Worm (Caenorhabditis elegans): ENCODE data around the gene lev-9.
A peak's percentile ranks its signal among the peaks of the same experiment; 100 is the strongest.

The lev-9 gene

DNA sequence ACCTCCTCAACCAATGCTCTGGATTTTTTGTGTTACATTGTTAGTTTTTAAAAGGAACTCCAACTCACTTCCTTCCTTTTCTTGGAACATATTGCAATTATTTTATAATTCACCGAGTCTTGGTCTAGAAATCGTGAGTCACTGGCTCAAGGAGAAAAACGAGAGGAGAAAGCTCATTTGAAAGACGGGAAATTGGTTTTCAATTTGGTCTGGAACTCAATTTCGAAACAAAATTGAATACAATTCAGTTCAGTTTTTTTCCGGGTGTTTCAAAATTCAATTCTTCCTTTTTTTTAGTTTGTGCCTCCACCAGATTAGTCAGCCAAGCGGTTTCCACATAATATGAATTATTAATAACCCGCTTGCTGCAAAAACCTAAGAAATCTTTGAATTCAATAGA lies 43.7 kb downstream of the lev-9 start:
- TF ChIP-seq ces-1 (GFP tag; optimal IDR thresholded peaks at IDR 0.05) (peak; percentile 47), fkh-8 (tag; optimal IDR thresholded peaks at IDR 0.05) (peak; percentile 25), lin-14 (GFP tag; optimal IDR thresholded peaks at IDR 0.05) (peak; percentile 57), mef-2 (tag; optimal IDR thresholded peaks at IDR 0.05) (no peak), zag-1 (tag; optimal IDR thresholded peaks at IDR 0.05) (peak; percentile 42), fkh-10 (GFP tag; optimal IDR thresholded peaks at IDR 0.05) (peak; percentile 11), lsy-2 (tag; optimal IDR thresholded peaks at IDR 0.05) (peak in 1 of 2 experiments; percentile 0), C16A3.4 (tag; optimal IDR thresholded peaks at IDR 0.05) (no peak), tbx-2 (tag; optimal IDR thresholded peaks at IDR 0.05) (peak; percentile 35), rnt-1 (tag; optimal IDR thresholded peaks at IDR 0.05) (no peak)

DNA sequence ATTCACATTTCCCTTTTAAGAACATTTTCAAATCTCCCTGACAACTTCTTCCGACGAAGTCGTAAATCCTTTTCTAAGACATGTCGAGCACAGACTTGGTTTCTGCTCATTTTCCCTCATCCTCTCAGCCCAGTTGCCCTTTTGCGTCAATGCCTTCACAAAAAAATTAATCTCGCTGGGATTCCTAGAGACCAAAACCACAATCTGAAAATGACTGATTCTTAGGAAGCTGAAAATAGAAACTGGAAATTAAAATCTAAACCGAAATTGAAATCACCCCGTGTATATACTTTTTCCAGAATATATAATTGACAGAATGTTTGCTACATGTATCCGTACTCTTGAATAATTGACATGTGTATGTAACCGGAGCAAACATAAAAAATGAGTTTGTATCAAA lies 44.5 kb downstream of the lev-9 start:
- peak; percentile 25 for TF ChIP-seq nhr-47 (tag; optimal IDR thresholded peaks at IDR 0.05)
- TF ChIP-seq dsc-1 (tag; optimal IDR thresholded peaks at IDR 0.05) = peak; percentile 83
- peak; percentile 61 for TF ChIP-seq fkh-8 (tag; optimal IDR thresholded peaks at IDR 0.05)
- peak; percentile 11 for TF ChIP-seq nhr-71 (tag; optimal IDR thresholded peaks at IDR 0.05)
- TF ChIP-seq nhr-28 (tag; optimal IDR thresholded peaks at IDR 0.05) = no peak
- peak; percentile 5 for TF ChIP-seq lin-14 (GFP tag; optimal IDR thresholded peaks at IDR 0.05)
- TF ChIP-seq hpl-2 (GFP tag; optimal IDR thresholded peaks at IDR 0.05) = no peak

DNA sequence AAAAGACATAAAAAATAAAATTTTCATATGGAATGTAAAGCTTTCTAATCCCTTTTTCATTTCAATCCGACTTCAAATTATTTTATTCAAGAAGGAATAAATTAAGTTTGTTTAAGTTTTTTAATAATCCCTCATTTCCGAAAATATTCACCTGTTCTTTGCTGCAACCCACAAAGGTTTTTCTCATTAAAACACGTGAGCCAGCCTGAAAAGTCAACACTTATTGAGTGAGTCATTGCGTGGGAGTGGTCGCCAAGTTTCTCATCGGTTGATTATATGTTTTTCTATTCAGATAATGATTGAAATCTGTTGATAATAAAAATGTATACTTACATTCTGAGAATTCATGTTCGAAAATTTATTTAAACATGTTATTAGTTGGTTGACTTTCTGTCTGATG lies 46.0 kb downstream of the lev-9 start:
- TF ChIP-seq nhr-71 (tag; optimal IDR thresholded peaks at IDR 0.05) (peak; percentile 52), F16B12.6 (tag; optimal IDR thresholded peaks at IDR 0.05) (no peak), elt-3 (tag; optimal IDR thresholded peaks at IDR 0.05) (no peak), dsc-1 (tag; optimal IDR thresholded peaks at IDR 0.05) (peak; percentile 59), pax-3 (tag; optimal IDR thresholded peaks at IDR 0.05) (no peak), nhr-20 (tag; optimal IDR thresholded peaks at IDR 0.05) (peak; percentile 2), nhr-47 (tag; optimal IDR thresholded peaks at IDR 0.05) (peak; percentile 39), sox-4 (tag; optimal IDR thresholded peaks at IDR 0.05) (peak; percentile 43), fkh-8 (tag; optimal IDR thresholded peaks at IDR 0.05) (peak; percentile 88), lin-14 (GFP tag; optimal IDR thresholded peaks at IDR 0.05) (peak; percentile 11)

DNA sequence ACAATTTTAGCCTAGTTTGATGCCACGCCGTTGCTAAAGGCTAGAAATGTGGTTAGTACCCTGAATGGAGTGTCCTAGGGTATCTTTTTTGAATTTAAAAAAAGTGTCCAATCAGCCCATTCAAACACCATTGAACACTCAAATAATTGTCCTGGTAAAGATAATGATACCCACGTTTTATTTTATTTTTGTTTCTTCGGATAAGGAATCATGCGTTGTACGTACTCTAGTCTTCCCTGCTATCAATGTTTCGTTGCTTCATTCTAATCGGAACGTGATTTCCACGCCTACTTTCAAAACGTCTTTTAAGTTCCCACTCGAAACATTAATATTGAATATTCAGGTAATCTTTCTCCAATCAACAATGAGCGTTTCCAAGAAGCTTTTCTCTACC lies 50.9 kb downstream of the lev-9 start, which contains the start of gene got-2.2:
Gene got-2.2 (plus strand): TSS at position 344 of the 394 bp plus-strand sequence.
- TF ChIP-seq lin-35 (GFP tag; optimal IDR thresholded peaks at IDR 0.05) (peak in 1 of 2 experiments; percentile 34), nhr-71 (tag; optimal IDR thresholded peaks at IDR 0.05) (peak; percentile 24), ztf-11 (tag; optimal IDR thresholded peaks at IDR 0.05) (no peak), nhr-19 (GFP tag; conservative IDR thresholded peaks at IDR 0.05) (peak; percentile 63), nhr-20 (tag; optimal IDR thresholded peaks at IDR 0.05) (peak; percentile 24), mdl-1 (tag; optimal IDR thresholded peaks at IDR 0.05) (peak in 1 of 2 experiments; percentile 33), nhr-84 (tag; optimal IDR thresholded peaks at IDR 0.05) (no peak), lin-13 (GFP tag; optimal IDR thresholded peaks at IDR 0.05) (no peak), elt-3 (tag; optimal IDR thresholded peaks at IDR 0.05) (peak in 1 of 6 experiments; percentile 87), ets-5 (GFP tag; IDR thresholded peaks at IDR 0.05) (no peak), elt-2 (tag; optimal IDR thresholded peaks at IDR 0.05) (peak; percentile 57), dpl-1 (GFP tag; optimal IDR thresholded peaks at IDR 0.05) (no peak), aly-2 (tag; optimal IDR thresholded peaks at IDR 0.05) (no peak), zip-4 (GFP tag; optimal IDR thresholded peaks at IDR 0.05) (no peak), F16B12.6 (tag; optimal IDR thresholded peaks at IDR 0.05) (no peak)

DNA sequence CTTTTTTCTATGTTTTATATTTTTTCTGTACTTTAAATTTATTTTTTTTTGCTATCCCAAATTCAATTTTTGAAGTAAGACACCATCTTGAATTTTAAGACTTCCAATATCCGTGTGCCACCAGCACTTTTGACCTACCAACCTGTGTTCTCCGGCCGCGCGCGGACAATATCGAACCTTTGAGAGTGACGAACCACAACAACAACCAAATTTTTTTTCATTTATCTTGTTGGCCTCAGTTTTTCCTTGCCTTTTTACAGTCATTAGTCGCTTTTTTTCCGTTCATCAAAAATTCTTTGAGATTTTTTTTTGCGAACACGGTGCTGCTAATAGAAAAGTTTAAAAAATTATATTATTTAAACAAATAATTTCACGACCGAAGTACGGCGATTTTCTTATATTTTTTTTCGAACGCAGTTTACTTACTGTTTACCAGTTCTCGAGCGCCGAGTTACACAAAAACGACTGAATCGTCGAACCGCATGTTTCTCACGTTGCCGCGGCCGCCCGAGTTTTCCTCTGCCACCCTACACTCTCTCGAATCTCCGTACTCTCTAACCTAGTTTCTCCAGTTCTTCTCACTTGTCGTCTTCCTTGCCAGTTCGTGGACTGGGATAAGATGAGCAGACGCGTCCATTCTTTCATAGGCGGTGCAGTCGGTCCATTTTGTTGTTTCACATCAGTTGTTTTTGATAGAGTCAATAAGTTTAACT lies 51.4 kb downstream of the lev-9 start:
- TF ChIP-seq lsy-2 (tag; optimal IDR thresholded peaks at IDR 0.05) (peak in 1 of 2 experiments; percentile 11), lin-15B (tag; optimal IDR thresholded peaks at IDR 0.05) (no peak), C34B4.2 (tag; optimal IDR thresholded peaks at IDR 0.05) (no peak), nhr-20 (tag; optimal IDR thresholded peaks at IDR 0.05) (peak; percentile 37), rnt-1 (tag; optimal IDR thresholded peaks at IDR 0.05) (peak; percentile 65), xbp-1 (tag; optimal IDR thresholded peaks at IDR 0.05) (peak; percentile 52), ceh-82 (tag; optimal IDR thresholded peaks at IDR 0.05) (peak in 2 of 3 experiments; percentile 18 to 41), lin-14 (GFP tag; optimal IDR thresholded peaks at IDR 0.05) (peak; percentile 92), pqm-1 (tag; optimal IDR thresholded peaks at IDR 0.05) (no peak), nhr-71 (tag; optimal IDR thresholded peaks at IDR 0.05) (peak; percentile 68), C16A3.4 (tag; optimal IDR thresholded peaks at IDR 0.05) (no peak), nhr-47 (tag; optimal IDR thresholded peaks at IDR 0.05) (peak; percentile 37), lin-39 (tag; optimal IDR thresholded peaks at IDR 0.05) (no peak), egl-13 (tag; optimal IDR thresholded peaks at IDR 0.05) (no peak), Y116A8C.19 (tag; optimal IDR thresholded peaks at IDR 0.05; ENCODE audit: borderline replicate concordance) (no peak), dsc-1 (tag; optimal IDR thresholded peaks at IDR 0.05) (peak; percentile 43), snu-23 (GFP tag; optimal IDR thresholded peaks at IDR 0.05) (peak; percentile 58), tbx-2 (tag; optimal IDR thresholded peaks at IDR 0.05) (peak; percentile 47), blmp-1 (tag; optimal IDR thresholded peaks at IDR 0.05) (peak; percentile 26), mdl-1 (tag; optimal IDR thresholded peaks at IDR 0.05) (peak in 1 of 2 experiments; percentile 55)

Data from whole organism, L1 larva.